Worm (Caenorhabditis elegans) whole organism, L2 larva: ENCODE results near the gene H13N06.7.

Source experiments
- F13H6.1 ChIP-seq: sonication (generic microtip); optimal IDR thresholded peaks from 2 replicates; lab custom pipeline; 2016; ENCODE audit warnings: missing genetic modification characterization, missing compliant biosample characterization
- egl-27 ChIP-seq: sonication (generic microtip); optimal IDR thresholded peaks from 3 replicates; lab custom pipeline; 2017; ENCODE audit warnings: missing biosample characterization, missing genetic modification reagents, missing genetic modification characterization
- fos-1 ChIP-seq: fragments of 150-350 bp; optimal IDR thresholded peaks from 2 replicates; lab custom pipeline; 2014; ENCODE audit warnings: missing biosample characterization, missing genetic modification characterization
- gmeb-1 ChIP-seq: fragments of 150-350 bp; optimal IDR thresholded peaks from 2 replicates; lab custom pipeline; 2014; ENCODE audit warnings: missing biosample characterization, missing genetic modification characterization
- lin-13 ChIP-seq: fragments of 150-350 bp; optimal IDR thresholded peaks from 2 replicates; lab custom pipeline; 2014; ENCODE audit warnings: missing biosample characterization, missing genetic modification reagents, missing genetic modification characterization
- mab-5 ChIP-seq: fragments of 150-350 bp; optimal IDR thresholded peaks from 2 replicates; lab custom pipeline; 2014; ENCODE audit warnings: missing biosample characterization, missing genetic modification characterization
- nhr-6 ChIP-seq: fragments of 150-350 bp; optimal IDR thresholded peaks from 2 replicates; lab custom pipeline; 2014; ENCODE audit warnings: missing biosample characterization, missing genetic modification characterization
- nhr-77 ChIP-seq: fragments of 150-350 bp; optimal IDR thresholded peaks from 2 replicates; lab custom pipeline; 2014; ENCODE audit warnings: missing biosample characterization, missing genetic modification characterization
- peb-1 ChIP-seq: fragments of 150-350 bp; optimal IDR thresholded peaks from 2 replicates; lab custom pipeline; 2014; ENCODE audit warnings: missing biosample characterization, missing genetic modification characterization
- skn-1 ChIP-seq: sonication (generic microtip); optimal IDR thresholded peaks from 2 replicates; lab custom pipeline; 2017; ENCODE audit warnings: missing biosample characterization, missing genetic modification characterization
- unc-39 ChIP-seq: fragments of 150-350 bp; optimal IDR thresholded peaks from 2 replicates; lab custom pipeline; 2014; ENCODE audit warnings: missing biosample characterization, missing genetic modification characterization
- unc-55 ChIP-seq: fragments of 150-350 bp; sonication (generic microtip); optimal IDR thresholded peaks from 3 replicates; lab custom pipeline; 2014; ENCODE audit warnings: missing biosample characterization, missing genetic modification reagents, missing genetic modification characterization
- unc-62 ChIP-seq: fragments of 150-350 bp; optimal IDR thresholded peaks from 2 replicates; lab custom pipeline; 2014; ENCODE audit warnings: missing biosample characterization, missing genetic modification reagents, missing genetic modification characterization

ce11 chrX:15528472-15528871 is 25.5 kb downstream of the H13N06.7 start:
- no peak for TF ChIP-seq fos-1 (tag; lab: Kevin White, UChicago)
- TF ChIP-seq skn-1: no peak
- no peak for TF ChIP-seq mab-5 (tag; lab: Kevin White, UChicago)
- TF ChIP-seq unc-55: no peak
- no peak for TF ChIP-seq peb-1 (tag; lab: Kevin White, UChicago)
- no peak for TF ChIP-seq unc-39 (tag; lab: Kevin White, UChicago)
- no peak for TF ChIP-seq nhr-77 (tag; lab: Kevin White, UChicago)
- TF ChIP-seq nhr-6 (tag; lab: Kevin White, UChicago): no peak
- no peak for TF ChIP-seq unc-62
- no peak for TF ChIP-seq gmeb-1 (tag; lab: Kevin White, UChicago)
- TF ChIP-seq egl-27 (tag; lab: Kevin White, UChicago): no peak
- no peak for TF ChIP-seq lin-13 (GFP tag; lab: Kevin White, UChicago)
- no peak for TF ChIP-seq F13H6.1
